Fruit fly (Drosophila melanogaster) whole organism, wandering third instar larva: ENCODE measurements around the gene CG42512.

Experiments
- Abd-B ChIP-seq: fragments of >200 bp; optimal IDR thresholded peaks from 2 replicates; lab custom pipeline; 2017; ENCODE audit warnings: missing biosample characterization, missing genetic modification characterization
- Dfd ChIP-seq: fragments of >200 bp; optimal IDR thresholded peaks from 2 replicates; lab custom pipeline; 2017; ENCODE audit warnings: missing biosample characterization, missing genetic modification characterization
- Dif ChIP-seq: fragments of 200-275, 200-300 bp; sonication (Bioruptor generic); optimal IDR thresholded peaks from 2 replicates; lab custom pipeline; 2018; ENCODE audit warnings: missing biosample characterization, missing genetic modification characterization; ENCODE audit not compliant: partially characterized antibody
- Jra ChIP-seq: sonication (Bioruptor generic); optimal IDR thresholded peaks from 2 replicates; lab custom pipeline; 2016; ENCODE audit warnings: missing biosample characterization, missing genetic modification characterization
- N ChIP-seq: fragments of >200 bp; optimal IDR thresholded peaks from 2 replicates; lab custom pipeline; 2018; ENCODE audit warnings: missing biosample characterization, missing external identifiers, missing genetic modification characterization
- Vsx2 ChIP-seq: fragments of 200-300, 225-300 bp; sonication (Bioruptor generic); optimal IDR thresholded peaks from 2 replicates; lab custom pipeline; 2018; ENCODE audit warnings: missing biosample characterization, missing genetic modification characterization; ENCODE audit not compliant: partially characterized antibody
- br ChIP-seq: fragments of 200-800 bp; sonication (Bioruptor generic); optimal IDR thresholded peaks from 2 replicates; lab custom pipeline; 2016; ENCODE audit warnings: missing biosample characterization, missing genetic modification characterization
- h ChIP-seq: fragments of 200-800 bp; sonication (Bioruptor generic); optimal IDR thresholded peaks from 3 replicates; lab custom pipeline; 2016; ENCODE audit warnings: missing biosample characterization, mild to moderate bottlenecking, missing genetic modification characterization
- psq ChIP-seq: fragments of 200-800 bp; sonication (Bioruptor generic); optimal IDR thresholded peaks from 3 replicates; lab custom pipeline; 2017; ENCODE audit warnings: missing biosample characterization, mild to moderate bottlenecking, missing genetic modification characterization, moderate library complexity
- usp ChIP-seq: fragments of >200 bp; optimal IDR thresholded peaks from 2 replicates; lab custom pipeline; 2017; ENCODE audit warnings: missing biosample characterization, missing genetic modification characterization

DNA sequence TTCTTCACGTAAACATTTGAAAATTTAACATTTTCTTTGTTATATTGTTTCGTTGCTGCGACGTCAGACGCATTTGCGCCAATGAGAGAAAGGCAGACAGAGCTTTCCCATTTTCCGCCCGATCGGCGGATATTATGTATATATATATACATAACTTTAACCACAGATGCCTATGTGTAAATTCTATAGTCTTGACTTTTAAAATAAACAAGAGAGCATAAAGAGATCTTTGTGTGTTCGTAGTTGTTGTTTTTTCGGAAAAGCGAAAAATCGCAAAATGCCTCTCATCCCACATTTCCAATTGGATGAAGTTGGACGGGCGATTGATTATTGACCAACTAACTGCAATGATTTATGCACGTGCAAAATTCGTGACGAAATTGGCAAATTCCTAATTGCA, 25.5 kb downstream of the CG42512 start, which contains the start of gene CG13012:
- no peak for TF ChIP-seq Dif (GFP tag; lab: Kevin White, UChicago)
- no peak for TF ChIP-seq N (GFP tag; lab: Kevin White, UChicago)
- no peak for TF ChIP-seq Jra (GFP tag; lab: Kevin White, UChicago)
- TF ChIP-seq br, result no peak
- no peak for TF ChIP-seq usp (GFP tag; lab: Kevin White, UChicago)
- TF ChIP-seq psq (GFP tag; lab: Kevin White, UChicago), result no peak
- TF ChIP-seq h (GFP tag; lab: Kevin White, UChicago), result no peak
- TF ChIP-seq Dfd (GFP tag; lab: Kevin White, UChicago), result no peak
- no peak for TF ChIP-seq Vsx2 (GFP tag; lab: Kevin White, UChicago)
- no peak for TF ChIP-seq Abd-B (GFP tag; lab: Kevin White, UChicago)
